Worm (Caenorhabditis elegans): ENCODE data around the gene fbxb-24.

ce11 chrIII:11870009-11870408 lies 38.8 kb upstream of the fbxb-24 start:
- TF ChIP-seq fax-1 (tag; optimal IDR thresholded peaks at IDR 0.05) (peak; percentile 60), unc-55 (GFP tag; optimal IDR thresholded peaks at IDR 0.05) (peak; percentile 59), nfya-1 (tag; optimal IDR thresholded peaks at IDR 0.05) (peak; percentile 90), ahr-1 (tag; optimal IDR thresholded peaks at IDR 0.05) (no peak)

Measured in whole organism, late embryonic.